Fruit fly (Drosophila melanogaster): ENCODE results near the gene Pex16.

DNA sequence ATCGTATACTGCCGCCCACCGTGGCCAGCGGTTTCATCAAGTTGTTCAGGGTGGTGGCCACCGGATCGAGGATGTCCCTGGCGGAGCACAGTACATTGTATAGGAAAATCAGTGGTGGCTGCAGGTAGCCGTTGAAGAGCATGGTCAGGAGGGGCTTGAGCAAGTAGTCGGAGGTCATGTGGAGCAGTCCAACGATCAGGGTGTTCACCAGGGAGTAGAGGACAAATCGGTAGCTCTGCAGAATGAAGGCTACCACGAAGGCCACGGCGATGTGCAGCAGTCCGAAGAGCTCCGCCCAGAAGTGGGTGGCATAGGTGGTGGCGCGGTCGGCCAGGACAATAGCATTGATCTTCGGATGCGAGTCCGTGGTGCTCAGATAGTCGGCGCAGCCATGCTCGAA is 19.3 kb upstream of the Pex16 start:
- TF ChIP-seq pan (optimal IDR thresholded peaks at IDR 0.05) (no peak), psq (optimal IDR thresholded peaks at IDR 0.05) (no peak), usp (GFP tag; optimal IDR thresholded peaks at IDR 0.05) (no peak), Dll (optimal IDR thresholded peaks at IDR 0.05) (no peak), CG8478 (optimal IDR thresholded peaks at IDR 0.05) (no peak)
